Worm (Caenorhabditis elegans) whole organism, late embryonic: ENCODE data around the gene atf-4.

Source experiments
- C08G9.2 ChIP-seq: sonication (generic microtip); optimal IDR thresholded peaks from 2 replicates; lab custom pipeline; 2016; ENCODE audit warnings: mild to moderate bottlenecking, missing genetic modification characterization, moderate library complexity, missing compliant biosample characterization
- F13H6.1 ChIP-seq: sonication (generic microtip); optimal IDR thresholded peaks from 2 replicates; lab custom pipeline; 2016; ENCODE audit warnings: missing genetic modification characterization, missing compliant biosample characterization
- K02D7.2 ChIP-seq: sonication (generic microtip); optimal IDR thresholded peaks from 2 replicates; lab custom pipeline; 2017; ENCODE audit warnings: mild to moderate bottlenecking, missing genetic modification characterization, missing compliant biosample characterization
- K09A11.1 ChIP-seq: sonication (generic microtip); optimal IDR thresholded peaks from 2 replicates; lab custom pipeline; 2017; ENCODE audit warnings: antibody characterized with exemption, mild to moderate bottlenecking, missing genetic modification characterization, missing compliant biosample characterization; ENCODE audit not compliant: insufficient read depth
- T23F11.4 ChIP-seq: fragments of 200-800 bp; sonication (Bioruptor generic); optimal IDR thresholded peaks from 2 replicates; lab custom pipeline; 2018; ENCODE audit warnings: mild to moderate bottlenecking, missing genetic modification characterization, missing compliant biosample characterization
- ahr-1 ChIP-seq: sonication (generic microtip); optimal IDR thresholded peaks from 2 replicates; lab custom pipeline; 2016; ENCODE audit warnings: missing genetic modification characterization, missing compliant biosample characterization
- ama-1 ChIP-seq: fragments of 150-350 bp; optimal IDR thresholded peaks from 2 replicates; lab custom pipeline; 2014
- ceh-18 ChIP-seq: sonication (generic microtip); optimal IDR thresholded peaks from 2 replicates; lab custom pipeline; 2016; ENCODE audit warnings: missing genetic modification characterization, missing compliant biosample characterization
- ceh-2 ChIP-seq: sonication (generic microtip); optimal IDR thresholded peaks from 2 replicates; lab custom pipeline; 2016; ENCODE audit warnings: missing genotype, missing genetic modification characterization, missing compliant biosample characterization
- ceh-22 ChIP-seq: sonication (generic microtip); optimal IDR thresholded peaks from 2 replicates; lab custom pipeline; 2017; ENCODE audit warnings: missing biosample characterization, missing genetic modification characterization
- ceh-24 ChIP-seq: sonication (generic microtip); optimal IDR thresholded peaks from 2 replicates; lab custom pipeline; 2016; ENCODE audit warnings: mild to moderate bottlenecking, missing genetic modification characterization, missing compliant biosample characterization
- ceh-30 ChIP-seq: fragments of 150-350 bp; optimal IDR thresholded peaks from 2 replicates; lab custom pipeline; 2014; ENCODE audit warnings: missing biosample characterization, missing genetic modification characterization
- ceh-48 ChIP-seq: sonication (generic microtip); optimal IDR thresholded peaks from 2 replicates; lab custom pipeline; 2016; ENCODE audit warnings: missing genetic modification characterization, inconsistent platforms, missing compliant biosample characterization
- ceh-6 ChIP-seq: fragments of 200-800 bp; sonication (Bioruptor generic); optimal IDR thresholded peaks from 2 replicates; lab custom pipeline; 2018; ENCODE audit warnings: mild to moderate bottlenecking, missing genetic modification characterization, missing compliant biosample characterization
- ceh-9 ChIP-seq: sonication (generic microtip); optimal IDR thresholded peaks from 2 replicates; lab custom pipeline; 2016; ENCODE audit warnings: mild to moderate bottlenecking, missing genetic modification characterization, inconsistent platforms, missing compliant biosample characterization
- che-1 ChIP-seq: sonication (generic microtip); optimal IDR thresholded peaks from 2 replicates; lab custom pipeline; 2016; ENCODE audit warnings: mild to moderate bottlenecking, missing genetic modification characterization, missing compliant biosample characterization
- dmd-4 ChIP-seq: sonication (generic microtip); optimal IDR thresholded peaks from 2 replicates; lab custom pipeline; 2016; ENCODE audit warnings: borderline replicate concordance, missing genetic modification characterization, missing compliant biosample characterization
- elt-4 ChIP-seq: sonication (generic microtip); optimal IDR thresholded peaks from 2 replicates; lab custom pipeline; 2016; ENCODE audit warnings: missing genetic modification characterization, missing compliant biosample characterization
- ets-4 ChIP-seq: sonication (generic microtip); optimal IDR thresholded peaks from 2 replicates; lab custom pipeline; 2016; ENCODE audit warnings: missing genetic modification characterization, missing compliant biosample characterization
- eyg-1 ChIP-seq: sonication (generic microtip); optimal IDR thresholded peaks from 2 replicates; lab custom pipeline; 2016; ENCODE audit warnings: missing genotype, missing genetic modification characterization, missing compliant biosample characterization
- fax-1 ChIP-seq: sonication (generic microtip); optimal IDR thresholded peaks from 2 replicates; lab custom pipeline; 2016; ENCODE audit warnings: missing genotype, missing genetic modification characterization, missing compliant biosample characterization
- fkh-10 ChIP-seq: fragments of 150-350 bp; optimal IDR thresholded peaks from 2 replicates; lab custom pipeline; 2014; ENCODE audit warnings: missing biosample characterization, missing genetic modification reagents, missing genetic modification characterization
- fkh-6 ChIP-seq: sonication (generic microtip); optimal IDR thresholded peaks from 2 replicates; lab custom pipeline; 2016; ENCODE audit warnings: missing genetic modification characterization, missing compliant biosample characterization
- gmeb-2 ChIP-seq: sonication (generic microtip); optimal IDR thresholded peaks from 2 replicates; lab custom pipeline; 2016; ENCODE audit warnings: missing genetic modification characterization, inconsistent platforms, missing compliant biosample characterization
- hlh-15 ChIP-seq: sonication (generic microtip); optimal IDR thresholded peaks from 2 replicates; lab custom pipeline; 2016; ENCODE audit warnings: missing genetic modification characterization, missing compliant biosample characterization
- madf-2 ChIP-seq: sonication (generic microtip); optimal IDR thresholded peaks from 2 replicates; lab custom pipeline; 2017; ENCODE audit warnings: missing genetic modification characterization, missing compliant biosample characterization
- nfya-1 ChIP-seq: sonication (generic microtip); optimal IDR thresholded peaks from 2 replicates; lab custom pipeline; 2017; ENCODE audit warnings: missing genetic modification characterization, mild to moderate bottlenecking, missing compliant biosample characterization, antibody characterized with exemption, moderate library complexity
- nhr-11 ChIP-seq: fragments of 150-350 bp; optimal IDR thresholded peaks from 2 replicates; lab custom pipeline; 2014; ENCODE audit warnings: missing biosample characterization, missing genetic modification characterization
- nhr-232 ChIP-seq: sonication (generic microtip); optimal IDR thresholded peaks from 2 replicates; lab custom pipeline; 2016; ENCODE audit warnings: missing genetic modification characterization, missing compliant biosample characterization
- npax-4 ChIP-seq: sonication (generic microtip); optimal IDR thresholded peaks from 2 replicates; lab custom pipeline; 2016; ENCODE audit warnings: missing genetic modification characterization, missing compliant biosample characterization
- odd-2 ChIP-seq: sonication (generic microtip); optimal IDR thresholded peaks from 2 replicates; lab custom pipeline; 2017; ENCODE audit warnings: antibody characterized with exemption, mild to moderate bottlenecking, missing genetic modification characterization, missing compliant biosample characterization
- pax-1 ChIP-seq: fragments of 150-350 bp; optimal IDR thresholded peaks from 2 replicates; lab custom pipeline; 2014; ENCODE audit warnings: missing biosample characterization, missing genetic modification characterization
- pha-2 ChIP-seq: sonication (generic microtip); optimal IDR thresholded peaks from 2 replicates; lab custom pipeline; 2017; ENCODE audit warnings: mild to moderate bottlenecking, missing genetic modification characterization, missing compliant biosample characterization
- pha-4 ChIP-seq: fragments of 150-350 bp; optimal IDR thresholded peaks from 2 replicates; lab custom pipeline; 2018; ENCODE audit warnings: missing biosample characterization, missing genetic modification reagents, missing genetic modification characterization
- pqm-1 ChIP-seq: sonication (generic microtip); optimal IDR thresholded peaks from 2 replicates; lab custom pipeline; 2016; ENCODE audit warnings: missing genetic modification characterization, missing compliant biosample characterization
- pros-1 ChIP-seq: fragments of 150-350 bp; optimal IDR thresholded peaks from 2 replicates; lab custom pipeline; 2014; ENCODE audit warnings: missing biosample characterization, missing genetic modification reagents, missing genetic modification characterization
- rnt-1 ChIP-seq: sonication (generic microtip); optimal IDR thresholded peaks from 2 replicates; lab custom pipeline; 2016; ENCODE audit warnings: missing genetic modification characterization, missing compliant biosample characterization
- sox-2 ChIP-seq: fragments of 200-800 bp; sonication (Bioruptor generic); IDR thresholded peaks from 2 replicates; pipeline ENCODE4 v1.3.6; 2022; ENCODE audit warnings: missing genetic modification reagents, missing genetic modification characterization, missing compliant biosample characterization
- syd-9 ChIP-seq: sonication (generic microtip); optimal IDR thresholded peaks from 2 replicates; lab custom pipeline; 2016; ENCODE audit warnings: mild to moderate bottlenecking, missing genetic modification characterization, moderate library complexity, missing compliant biosample characterization
- ttx-3 ChIP-seq: sonication (generic microtip); optimal IDR thresholded peaks from 2 replicates; lab custom pipeline; 2016; ENCODE audit warnings: missing genetic modification reagents, missing genetic modification characterization, missing compliant biosample characterization
- unc-3 ChIP-seq, 2 experiments: fragments of 200-800 bp in 1 of 2; sonication (Bioruptor generic) in 1 of 2; sonication (generic microtip) in 1 of 2; conservative IDR thresholded peaks in 1 of 2; optimal IDR thresholded peaks in 1 of 2; 2 replicates each; pipeline versions ENCODE4 v1.3.6 to Lab custom; 2016 to 2022; ENCODE audit warnings: missing compliant biosample characterization in 2 of 2, missing genetic modification characterization in 2 of 2, missing genetic modification reagents in 1 of 2
- unc-42 ChIP-seq: sonication (generic microtip); optimal IDR thresholded peaks from 2 replicates; lab custom pipeline; 2016; ENCODE audit warnings: missing genotype, missing genetic modification characterization, missing compliant biosample characterization
- unc-55 ChIP-seq: sonication (generic microtip); optimal IDR thresholded peaks from 2 replicates; lab custom pipeline; 2017; ENCODE audit warnings: missing biosample characterization, missing genetic modification reagents, missing genetic modification characterization
- unc-86 ChIP-seq: sonication (generic microtip); optimal IDR thresholded peaks from 2 replicates; lab custom pipeline; 2016; ENCODE audit warnings: missing genetic modification characterization, missing compliant biosample characterization
- zip-5 ChIP-seq: sonication (generic microtip); optimal IDR thresholded peaks from 2 replicates; lab custom pipeline; 2016; ENCODE audit warnings: missing genetic modification characterization, missing compliant biosample characterization

Gene atf-4

ce11 chrX:14824490-14825050 lies 14.0 kb upstream of the atf-4 start, which contains the start of gene mbk-1 (continued):
- TF ChIP-seq ceh-2 (tag; lab: Kevin White, UChicago) = peak; percentile 40
- no peak for TF ChIP-seq pros-1 (tag; lab: Kevin White, UChicago)
- TF ChIP-seq odd-2 (tag; lab: Kevin White, UChicago) = no peak
- no peak for TF ChIP-seq K09A11.1 (tag; lab: Kevin White, UChicago)
- TF ChIP-seq che-1 (tag; lab: Kevin White, UChicago) = no peak
- TF ChIP-seq ceh-6 (GFP tag; lab: Kevin White, UChicago) = no peak
- no peak for TF ChIP-seq C08G9.2
- TF ChIP-seq pqm-1 (tag; lab: Kevin White, UChicago) = no peak
- TF ChIP-seq elt-4 = no peak
- peak; percentile 75 for TF ChIP-seq nfya-1 (tag; lab: Kevin White, UChicago)
- no peak for TF ChIP-seq unc-3 (GFP tag; conservative IDR thresholded peaks at IDR 0.05; lab: Robert Waterston, UW)
- TF ChIP-seq unc-3 (tag; optimal IDR thresholded peaks at IDR 0.05; lab: Kevin White, UChicago) = no peak
- no peak for TF ChIP-seq fkh-10 (GFP tag; lab: Kevin White, UChicago)
- no peak for TF ChIP-seq nhr-232 (tag; lab: Kevin White, UChicago)
- TF ChIP-seq nhr-11 (tag; lab: Kevin White, UChicago) = no peak
- TF ChIP-seq pha-4 (tag; lab: Kevin White, UChicago) = no peak
- no peak for TF ChIP-seq ceh-24
- TF ChIP-seq ets-4 (tag; lab: Kevin White, UChicago) = no peak
- peak; percentile 8 for TF ChIP-seq syd-9
- TF ChIP-seq ceh-9 = no peak
- no peak for TF ChIP-seq ceh-22 (tag; lab: Kevin White, UChicago)
- TF ChIP-seq ama-1 (lab: Kevin White, UChicago) = no peak
- TF ChIP-seq ceh-18 (tag; lab: Kevin White, UChicago) = peak; percentile 38
- TF ChIP-seq npax-4 (tag; lab: Kevin White, UChicago) = no peak
- TF ChIP-seq T23F11.4 (GFP tag; lab: Kevin White, UChicago) = no peak
- TF ChIP-seq gmeb-2 (tag; lab: Kevin White, UChicago) = no peak
- peak; percentile 78 for TF ChIP-seq unc-55 (GFP tag; lab: Kevin White, UChicago)
- no peak for TF ChIP-seq pax-1
- no peak for TF ChIP-seq rnt-1 (tag; lab: Kevin White, UChicago)
- TF ChIP-seq eyg-1 (tag; lab: Kevin White, UChicago) = no peak
- no peak for TF ChIP-seq fkh-6 (tag; lab: Kevin White, UChicago)
- no peak for TF ChIP-seq sox-2 (GFP tag; lab: Robert Waterston, UW)
- no peak for TF ChIP-seq unc-86 (tag; lab: Kevin White, UChicago)
- no peak for TF ChIP-seq ceh-30 (tag; lab: Kevin White, UChicago)
- TF ChIP-seq unc-42 = peak; percentile 28
- no peak for TF ChIP-seq fax-1 (tag; lab: Kevin White, UChicago)
- no peak for TF ChIP-seq K02D7.2 (tag; lab: Kevin White, UChicago)
- no peak for TF ChIP-seq zip-5 (tag; lab: Kevin White, UChicago)
- TF ChIP-seq pha-2 = no peak
- no peak for TF ChIP-seq hlh-15 (tag; lab: Kevin White, UChicago)
- TF ChIP-seq ahr-1 (tag; lab: Kevin White, UChicago) = no peak
- TF ChIP-seq, all 69 proteins: peak for 13

- TF ChIP-seq dmd-4 (tag; lab: Kevin White, UChicago) (no peak), che-1 (tag; lab: Kevin White, UChicago) (no peak), unc-86 (tag; lab: Kevin White, UChicago) (no peak), ceh-48 (tag; lab: Kevin White, UChicago) (no peak), hlh-15 (tag; lab: Kevin White, UChicago) (no peak), fkh-6 (tag; lab: Kevin White, UChicago) (no peak), sox-2 (GFP tag; lab: Robert Waterston, UW) (no peak), F13H6.1 (no peak), pha-4 (tag; lab: Kevin White, UChicago) (no peak), ttx-3 (tag; lab: Kevin White, UChicago) (no peak), pros-1 (tag; lab: Kevin White, UChicago) (no peak), ahr-1 (tag; lab: Kevin White, UChicago) (no peak), ama-1 (lab: Kevin White, UChicago) (no peak), unc-42 (no peak), madf-2 (no peak), K09A11.1 (tag; lab: Kevin White, UChicago) (no peak)
Observed at ce11 chrX:14819495-14819894, 8.9 kb upstream of the atf-4 start.
